Worm (Caenorhabditis elegans): ENCODE measurements around the gene H03G16.7.
A peak's percentile ranks its signal among the peaks of the same experiment; 100 is the strongest.

Gene H03G16.7

ce11 chrX:15087752-15088151 lies 31.9 kb upstream of the H03G16.7 start:
- TF ChIP-seq egl-27 (tag; optimal IDR thresholded peaks at IDR 0.05), result no peak
- no peak for TF ChIP-seq unc-62 (GFP tag; optimal IDR thresholded peaks at IDR 0.05)
- TF ChIP-seq C16A3.4 (tag; optimal IDR thresholded peaks at IDR 0.05), result no peak
- no peak for TF ChIP-seq pqm-1 (tag; optimal IDR thresholded peaks at IDR 0.05)
- TF ChIP-seq nhr-84 (tag; optimal IDR thresholded peaks at IDR 0.05), result no peak
- TF ChIP-seq tbx-2 (tag; optimal IDR thresholded peaks at IDR 0.05), result no peak
- no peak for TF ChIP-seq hpl-2 (GFP tag; optimal IDR thresholded peaks at IDR 0.05)
- TF ChIP-seq ama-1 (optimal IDR thresholded peaks at IDR 0.05), result no peak
- no peak for TF ChIP-seq zag-1 (tag; optimal IDR thresholded peaks at IDR 0.05)
- TF ChIP-seq ets-5 (GFP tag; IDR thresholded peaks at IDR 0.05), result no peak
- no peak for TF ChIP-seq mdl-1 (tag; optimal IDR thresholded peaks at IDR 0.05)
- no peak for TF ChIP-seq blmp-1 (tag; optimal IDR thresholded peaks at IDR 0.05)
- no peak for TF ChIP-seq nhr-237 (tag; optimal IDR thresholded peaks at IDR 0.05)
- TF ChIP-seq hlh-17 (GFP tag; optimal IDR thresholded peaks at IDR 0.05; ENCODE audit: borderline replicate concordance), result no peak
- TF ChIP-seq vab-15 (tag; optimal IDR thresholded peaks at IDR 0.05), result no peak
- no peak for TF ChIP-seq nhr-71 (tag; optimal IDR thresholded peaks at IDR 0.05)
- TF ChIP-seq snpc-4 (tag; optimal IDR thresholded peaks at IDR 0.05), result no peak

DNA sequence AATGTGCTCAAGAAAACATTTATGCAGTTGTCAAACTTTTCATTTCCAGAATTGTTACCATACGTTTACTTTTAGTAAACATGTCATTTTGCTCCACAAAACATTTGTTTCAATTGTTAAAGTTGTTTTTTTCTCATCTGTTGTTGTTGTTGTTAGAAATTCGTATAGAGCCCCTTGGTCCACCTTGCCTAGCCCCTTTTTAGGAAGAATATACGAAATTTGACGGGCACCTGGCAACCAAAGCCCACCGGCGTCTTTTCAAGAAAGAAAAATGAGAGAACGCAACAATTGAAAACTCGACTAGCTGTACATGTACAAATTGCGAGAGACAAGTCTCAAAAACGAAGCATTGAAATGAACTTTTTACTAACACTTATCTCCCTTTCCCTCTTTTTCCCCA lies 28.6 kb upstream of the H03G16.7 start, which contains the start of gene F09B12.5:
F09B12.5 (plus strand) TSS at position 301 of the 400 bp plus-strand sequence.
- TF ChIP-seq lsy-2 (tag; optimal IDR thresholded peaks at IDR 0.05) (no peak), snu-23 (GFP tag; optimal IDR thresholded peaks at IDR 0.05) (no peak)

- TF ChIP-seq ceh-82 (tag; optimal IDR thresholded peaks at IDR 0.05) (peak in 1 of 3 experiments; percentile 29), rnt-1 (tag; optimal IDR thresholded peaks at IDR 0.05) (peak; percentile 22), swsn-7 (tag; optimal IDR thresholded peaks at IDR 0.05) (peak; percentile 19), nhr-20 (tag; optimal IDR thresholded peaks at IDR 0.05) (peak; percentile 22), fkh-8 (tag; optimal IDR thresholded peaks at IDR 0.05) (no peak), tbx-2 (tag; optimal IDR thresholded peaks at IDR 0.05) (peak; percentile 2), nhr-85 (tag) (peak; percentile 60), dpl-1 (GFP tag; optimal IDR thresholded peaks at IDR 0.05) (peak in 1 of 3 experiments; percentile 18), lin-35 (GFP tag; optimal IDR thresholded peaks at IDR 0.05) (peak; percentile 1 to 50), lsy-2 (tag; optimal IDR thresholded peaks at IDR 0.05) (peak in 1 of 2 experiments; percentile 44), pqm-1 (tag; optimal IDR thresholded peaks at IDR 0.05) (no peak), sup-37 (GFP tag; optimal IDR thresholded peaks at IDR 0.05) (no peak), snpc-4 (tag; optimal IDR thresholded peaks at IDR 0.05) (peak; percentile 1), snu-23 (GFP tag; optimal IDR thresholded peaks at IDR 0.05) (peak; percentile 40), mep-1 (tag; optimal IDR thresholded peaks at IDR 0.05) (peak; percentile 8), xbp-1 (tag; optimal IDR thresholded peaks at IDR 0.05) (peak; percentile 78), aha-1 (tag; optimal IDR thresholded peaks at IDR 0.05) (no peak), nhr-71 (tag; optimal IDR thresholded peaks at IDR 0.05) (peak; percentile 25), nhr-47 (tag; optimal IDR thresholded peaks at IDR 0.05) (peak; percentile 30)
Observed at ce11 chrX:15083795-15084194, 28.0 kb upstream of the H03G16.7 start, which contains the start of gene H40L08.1. TSS of gene H40L08.1 (minus strand) at chrX:15084086.

ce11 chrX:15081486-15081885 lies 25.7 kb upstream of the H03G16.7 start:
- TF ChIP-seq aha-1 (tag; optimal IDR thresholded peaks at IDR 0.05) (no peak), mep-1 (tag; optimal IDR thresholded peaks at IDR 0.05) (no peak), zag-1 (tag; optimal IDR thresholded peaks at IDR 0.05) (no peak), ztf-11 (tag; optimal IDR thresholded peaks at IDR 0.05) (no peak), nhr-19 (GFP tag; conservative IDR thresholded peaks at IDR 0.05) (peak; percentile 51), alr-1 (tag; optimal IDR thresholded peaks at IDR 0.05; ENCODE audit: borderline replicate concordance) (no peak), fos-1 (tag; optimal IDR thresholded peaks at IDR 0.05) (no peak), lin-14 (GFP tag; optimal IDR thresholded peaks at IDR 0.05) (no peak), nhr-84 (tag; optimal IDR thresholded peaks at IDR 0.05) (no peak), mdl-1 (tag; optimal IDR thresholded peaks at IDR 0.05) (peak in 1 of 2 experiments; percentile 48), C04F5.9 (tag; optimal IDR thresholded peaks at IDR 0.05) (no peak), snu-23 (GFP tag; optimal IDR thresholded peaks at IDR 0.05) (peak; percentile 46), Y116A8C.19 (tag; optimal IDR thresholded peaks at IDR 0.05; ENCODE audit: borderline replicate concordance) (no peak), efl-1 (optimal IDR thresholded peaks at IDR 0.05) (no peak), efl-1 (GFP tag; optimal IDR thresholded peaks at IDR 0.05 in 1 of 2) (no peak), nhr-12 (tag; optimal IDR thresholded peaks at IDR 0.05) (no peak), tlp-1 (tag; optimal IDR thresholded peaks at IDR 0.05) (no peak), lin-35 (GFP tag; optimal IDR thresholded peaks at IDR 0.05) (peak in 1 of 2 experiments; percentile 32), lin-15B (tag; optimal IDR thresholded peaks at IDR 0.05) (no peak), elt-3 (tag; optimal IDR thresholded peaks at IDR 0.05) (peak in 2 of 6 experiments; percentile 42 to 86), rnt-1 (tag; optimal IDR thresholded peaks at IDR 0.05) (no peak), ceh-90 (tag; optimal IDR thresholded peaks at IDR 0.05) (no peak), dsc-1 (tag; optimal IDR thresholded peaks at IDR 0.05) (no peak), nhr-20 (tag; optimal IDR thresholded peaks at IDR 0.05) (peak; percentile 88), blmp-1 (tag; optimal IDR thresholded peaks at IDR 0.05) (peak; percentile 79), tbx-2 (tag; optimal IDR thresholded peaks at IDR 0.05) (peak; percentile 47)

Data from whole organism, L1 larva.